Fruit fly (Drosophila melanogaster): ENCODE data around the gene CG7579.

CG7579 gene

dm6 chr3L:15683345-15683922, at the start of gene CG7579, which contains the start of gene Pgant8:
CG7579 (minus strand) TSS chr3L:15683445.
Pgant8 (plus strand) TSS chr3L:15683872.
- no peak for TF ChIP-seq CG17801 (GFP tag; optimal IDR thresholded peaks at IDR 0.05; ENCODE audit: partially characterized antibody)

- no peak for TF ChIP-seq CG17801 (GFP tag; optimal IDR thresholded peaks at IDR 0.05; ENCODE audit: partially characterized antibody)
Observed at dm6 chr3L:15731832-15732506, 48.7 kb upstream of the CG7579 start.

dm6 chr3L:15729306-15730006, 46.2 kb upstream of the CG7579 start:
- no peak for TF ChIP-seq CG17801 (GFP tag; optimal IDR thresholded peaks at IDR 0.05; ENCODE audit: partially characterized antibody)

dm6 chr3L:15728195-15728594, 45.0 kb upstream of the CG7579 start, which contains the start of gene comm:
comm (minus strand) TSS chr3L:15728430.
- TF ChIP-seq CG17801 (GFP tag; optimal IDR thresholded peaks at IDR 0.05; ENCODE audit: partially characterized antibody), result no peak

DNA sequence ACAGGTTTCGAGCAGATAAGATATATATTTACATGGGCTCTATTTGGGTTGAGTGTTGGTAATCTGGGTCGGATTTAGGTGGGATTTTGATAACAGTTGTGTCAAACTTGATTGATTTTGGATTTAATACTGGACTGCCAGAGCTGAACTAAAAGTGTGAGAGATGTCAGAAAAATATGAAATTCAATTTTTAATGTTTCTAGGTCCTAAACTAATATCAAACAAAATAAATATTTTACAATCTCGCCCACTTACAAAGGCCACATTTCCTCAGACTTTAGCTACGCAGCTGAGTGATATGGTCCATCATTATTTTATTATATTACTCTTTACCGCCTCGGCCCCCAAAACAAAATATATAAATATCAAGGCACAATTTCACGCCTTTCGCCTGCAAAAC, 43.6 kb upstream of the CG7579 start:
- no peak for TF ChIP-seq CG17801 (GFP tag; optimal IDR thresholded peaks at IDR 0.05; ENCODE audit: partially characterized antibody)

DNA sequence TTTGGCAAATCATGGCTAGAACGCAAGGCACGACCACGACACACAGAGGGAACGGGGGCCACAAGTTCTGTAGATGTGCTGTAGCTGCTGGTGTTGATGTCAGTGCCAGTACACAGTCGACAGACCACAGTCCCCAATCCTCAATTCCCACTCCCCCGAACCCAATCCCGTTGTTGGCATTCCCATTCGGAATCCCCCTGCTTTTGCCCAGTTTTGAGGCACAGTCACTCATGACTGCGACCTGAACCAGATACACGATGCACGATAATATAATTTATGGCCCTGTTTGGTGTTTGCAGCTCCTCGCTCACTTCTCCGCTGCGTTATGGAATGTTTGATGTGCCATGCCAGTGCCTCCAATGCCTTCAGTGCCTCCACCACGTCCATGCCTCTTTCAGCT, 37.7 kb upstream of the CG7579 start:
- TF ChIP-seq CG17801 (GFP tag; optimal IDR thresholded peaks at IDR 0.05; ENCODE audit: partially characterized antibody), result no peak

- no peak for TF ChIP-seq CG17801 (GFP tag; optimal IDR thresholded peaks at IDR 0.05; ENCODE audit: partially characterized antibody)
Observed at dm6 chr3L:15720224-15720623, 37.0 kb upstream of the CG7579 start.

- TF ChIP-seq CG17801 (GFP tag; optimal IDR thresholded peaks at IDR 0.05; ENCODE audit: partially characterized antibody), result no peak
Observed at dm6 chr3L:15717519-15717918, 34.3 kb upstream of the CG7579 start, which contains the start of gene CG42570. CG42570 (plus strand) TSS chr3L:15717819.

DNA sequence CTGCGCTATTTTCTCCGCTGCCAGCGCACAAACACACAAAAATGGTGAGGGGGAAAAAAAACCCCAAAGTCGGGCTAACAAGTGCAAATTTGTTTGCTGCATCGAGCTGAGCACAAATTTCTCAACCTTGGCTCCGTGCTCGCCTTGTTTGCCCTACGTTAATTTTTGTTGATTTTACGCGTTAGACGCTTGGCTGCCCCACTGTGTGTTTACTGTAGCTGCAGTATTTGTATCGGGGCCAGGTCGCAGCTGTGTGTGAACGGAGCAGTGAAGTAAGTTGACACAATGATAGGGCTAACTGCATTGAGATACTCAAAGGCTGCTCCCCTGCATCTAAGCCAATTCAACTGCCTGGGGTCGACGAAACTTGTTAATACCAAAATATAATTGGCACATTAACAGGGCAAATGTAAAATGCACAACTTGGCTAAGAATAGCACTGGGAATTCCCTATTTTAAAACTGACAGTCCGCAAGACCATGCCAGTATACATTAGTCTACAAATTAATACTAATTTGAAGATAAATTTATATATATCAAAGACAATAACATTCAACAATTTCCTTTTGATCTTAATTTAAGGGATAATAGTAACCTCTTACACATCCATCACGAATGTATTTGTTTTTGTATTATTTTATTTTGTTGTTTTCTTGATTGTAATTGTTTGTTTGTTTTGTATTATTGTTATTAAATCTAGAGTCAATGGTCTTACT, 32.7 kb upstream of the CG7579 start, which contains the start of gene CG42571:
Gene CG42571 (plus strand): TSS at position 666 of the 716 bp plus-strand sequence.
- no peak for TF ChIP-seq CG17801 (GFP tag; optimal IDR thresholded peaks at IDR 0.05; ENCODE audit: partially characterized antibody)

dm6 chr3L:15713932-15714492, 30.8 kb upstream of the CG7579 start:
- no peak for TF ChIP-seq CG17801 (GFP tag; optimal IDR thresholded peaks at IDR 0.05; ENCODE audit: partially characterized antibody)

DNA sequence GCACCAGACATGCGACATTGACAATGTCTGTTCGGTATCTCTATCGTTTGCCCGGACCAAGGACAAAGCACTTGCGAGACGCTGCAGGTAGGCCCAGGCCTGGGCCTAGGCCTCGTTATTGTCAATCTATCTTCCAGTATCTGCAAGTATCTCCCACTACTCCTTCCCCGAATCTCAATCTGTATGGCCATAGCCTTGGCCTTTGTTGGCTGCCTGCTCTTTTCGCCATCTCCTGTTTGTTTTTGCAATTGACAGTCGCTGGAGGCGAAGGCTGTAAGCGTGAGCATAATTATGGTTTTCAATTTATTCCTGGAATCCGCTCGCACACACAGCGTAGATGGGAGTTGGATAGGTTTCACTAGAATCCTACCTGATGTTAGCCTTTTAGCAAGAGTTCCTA, 28.8 kb upstream of the CG7579 start:
- TF ChIP-seq CG17801 (GFP tag; optimal IDR thresholded peaks at IDR 0.05; ENCODE audit: partially characterized antibody), result no peak

DNA sequence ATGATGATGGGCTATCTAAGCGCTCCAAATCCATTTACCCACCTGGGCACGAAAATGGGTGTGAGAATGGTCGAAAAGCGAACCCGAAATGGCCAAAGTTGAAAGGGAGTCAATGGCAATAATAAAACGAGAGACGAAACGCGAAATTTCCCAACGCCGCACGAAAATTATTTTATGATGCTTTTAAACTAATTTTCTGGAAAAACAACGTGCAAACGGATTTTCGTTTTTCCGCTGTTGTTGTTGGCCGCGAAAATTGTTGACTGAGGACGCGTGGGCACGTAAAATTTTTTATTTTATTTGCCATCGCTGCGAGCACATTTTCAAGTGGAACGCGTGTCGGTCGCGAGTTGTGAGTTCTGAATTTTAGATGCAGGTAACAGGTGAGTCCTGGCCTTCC, 27.9 kb upstream of the CG7579 start:
- TF ChIP-seq CG17801 (GFP tag; optimal IDR thresholded peaks at IDR 0.05; ENCODE audit: partially characterized antibody), result no peak

- TF ChIP-seq CG17801 (GFP tag; optimal IDR thresholded peaks at IDR 0.05; ENCODE audit: partially characterized antibody), result no peak
Observed at dm6 chr3L:15710125-15710524, 26.9 kb upstream of the CG7579 start.

dm6 chr3L:15708579-15708978, 25.3 kb upstream of the CG7579 start:
- no peak for TF ChIP-seq CG17801 (GFP tag; optimal IDR thresholded peaks at IDR 0.05; ENCODE audit: partially characterized antibody)

DNA sequence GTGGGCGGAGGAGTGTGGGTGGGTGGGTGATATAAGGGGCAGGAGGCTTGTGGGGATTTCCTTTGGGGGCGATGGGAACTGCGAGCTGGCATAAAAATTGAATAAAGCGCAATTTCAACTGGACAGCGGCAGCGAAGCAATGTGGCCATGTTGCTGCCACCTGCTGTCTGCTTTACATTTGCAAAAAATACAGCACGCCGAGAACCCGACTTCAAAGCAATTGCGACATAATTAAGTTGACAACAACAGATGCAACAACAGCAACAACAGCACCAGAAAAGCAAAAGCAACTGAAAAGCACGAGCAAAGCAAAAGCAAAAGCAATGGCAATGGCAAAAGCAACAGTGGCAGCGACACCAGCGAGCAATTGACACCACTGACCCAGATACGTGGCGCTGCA, 24.9 kb upstream of the CG7579 start:
- TF ChIP-seq CG17801 (GFP tag; optimal IDR thresholded peaks at IDR 0.05; ENCODE audit: partially characterized antibody), result no peak
